Worm (Caenorhabditis elegans) whole organism, L1 larva: ENCODE data around the gene egl-9.

Experiments used
- C04F5.9 ChIP-seq: sonication (generic microtip); optimal IDR thresholded peaks from 2 replicates; lab custom pipeline; 2016; ENCODE audit warnings: missing genetic modification characterization, missing compliant biosample characterization
- C16A3.4 ChIP-seq: fragments of 150-350 bp; optimal IDR thresholded peaks from 2 replicates; lab custom pipeline; 2014; ENCODE audit warnings: missing biosample characterization, missing genetic modification characterization
- F16B12.6 ChIP-seq: fragments of 150-350 bp; optimal IDR thresholded peaks from 2 replicates; lab custom pipeline; 2014; ENCODE audit warnings: missing biosample characterization, missing genetic modification characterization
- alr-1 ChIP-seq: fragments of 200-800 bp; sonication (Bioruptor generic); optimal IDR thresholded peaks from 2 replicates; lab custom pipeline; 2018; ENCODE audit warnings: borderline replicate concordance, mild to moderate bottlenecking, missing genetic modification characterization, missing compliant biosample characterization
- aly-2 ChIP-seq: fragments of 150-350 bp; optimal IDR thresholded peaks from 2 replicates; lab custom pipeline; 2014; ENCODE audit warnings: missing biosample characterization, missing genetic modification characterization
- blmp-1 ChIP-seq: fragments of 150-350 bp; optimal IDR thresholded peaks from 2 replicates; lab custom pipeline; 2014; ENCODE audit warnings: missing biosample characterization, missing genetic modification characterization
- ceh-90 ChIP-seq: sonication (generic microtip); optimal IDR thresholded peaks from 2 replicates; lab custom pipeline; 2016; ENCODE audit warnings: missing genetic modification characterization, missing compliant biosample characterization
- dpl-1 ChIP-seq, 3 experiments: fragments of 150-350 bp in 2 of 3; sonication (generic microtip) in 1 of 3; optimal IDR thresholded peaks; 2 replicates each; lab custom pipeline; 2014 to 2017; ENCODE audit warnings: missing biosample characterization in 3 of 3, missing genetic modification characterization in 3 of 3, missing genetic modification reagents in 3 of 3
- efl-1 ChIP-seq, 4 experiments: fragments of 150-350 bp; optimal IDR thresholded peaks in 3 of 4; peaks in 1 of 4; 1 replicate in 1 of 4; 2 replicates in 3 of 4; lab custom pipeline; 2014; ENCODE audit warnings: missing biosample characterization in 2 of 4, missing genetic modification characterization in 2 of 4, missing genetic modification reagents in 2 of 4
- egl-13 ChIP-seq: sonication (generic microtip); optimal IDR thresholded peaks from 2 replicates; lab custom pipeline; 2016; ENCODE audit warnings: missing genotype, missing genetic modification reagents, missing genetic modification characterization, missing compliant biosample characterization
- egl-27 ChIP-seq, 2 experiments: fragments of 150-350 bp in 1 of 2; sonication (generic microtip); optimal IDR thresholded peaks; 3 replicates each; lab custom pipeline; 2017 to 2018; ENCODE audit warnings: missing biosample characterization in 2 of 2, missing genetic modification characterization in 2 of 2, missing genetic modification reagents in 2 of 2
- elt-2 ChIP-seq: sonication (generic microtip); optimal IDR thresholded peaks from 2 replicates; lab custom pipeline; 2016; ENCODE audit warnings: missing genetic modification characterization, mild to moderate bottlenecking, inconsistent platforms, missing compliant biosample characterization, missing genetic modification reagents
- fkh-4 ChIP-seq: sonication (generic microtip); optimal IDR thresholded peaks from 2 replicates; lab custom pipeline; 2016; ENCODE audit warnings: missing compliant biosample characterization, missing genetic modification characterization, borderline replicate concordance
- fkh-8 ChIP-seq: sonication (generic microtip); optimal IDR thresholded peaks from 2 replicates; lab custom pipeline; 2016; ENCODE audit warnings: mild to moderate bottlenecking, missing genetic modification characterization, missing compliant biosample characterization
- hlh-17 ChIP-seq: fragments of 200-800 bp; sonication (Bioruptor generic); optimal IDR thresholded peaks from 2 replicates; lab custom pipeline; 2018; ENCODE audit warnings: missing genetic modification characterization, mild to moderate bottlenecking, missing compliant biosample characterization, moderate library complexity, borderline replicate concordance
- hlh-4 ChIP-seq: sonication (generic microtip); optimal IDR thresholded peaks from 2 replicates; lab custom pipeline; 2016; ENCODE audit warnings: mild to moderate bottlenecking, missing genetic modification characterization, missing compliant biosample characterization
- hpl-2 ChIP-seq: fragments of 150-350 bp; optimal IDR thresholded peaks from 2 replicates; lab custom pipeline; 2014; ENCODE audit warnings: missing biosample characterization, missing genetic modification reagents, missing genetic modification characterization
- isw-1 ChIP-seq: fragments of 200-800 bp; sonication (Bioruptor generic); IDR thresholded peaks from 2 replicates; pipeline ENCODE4 v1.3.6; 2022; ENCODE audit warnings: missing genetic modification characterization, missing compliant biosample characterization
- jun-1 ChIP-seq: fragments of 150-350 bp; optimal IDR thresholded peaks from 2 replicates; lab custom pipeline; 2014; ENCODE audit warnings: missing biosample characterization, missing genetic modification reagents, missing genetic modification characterization
- lin-13 ChIP-seq: fragments of 150-350 bp; optimal IDR thresholded peaks from 2 replicates; lab custom pipeline; 2014; ENCODE audit warnings: missing biosample characterization, missing genetic modification reagents, missing genetic modification characterization
- lin-14 ChIP-seq: fragments of 200-800 bp; sonication (Bioruptor generic); optimal IDR thresholded peaks from 2 replicates; lab custom pipeline; 2018; ENCODE audit warnings: mild to moderate bottlenecking, missing genetic modification characterization, moderate library complexity, missing compliant biosample characterization
- mab-9 ChIP-seq: fragments of 200-800 bp; sonication (Bioruptor generic); IDR thresholded peaks from 2 replicates; pipeline ENCODE4 v1.3.6; 2022; ENCODE audit warnings: missing genetic modification reagents, missing genetic modification characterization, missing compliant biosample characterization
- mdl-1 ChIP-seq, 2 experiments: fragments of 150-350 bp; optimal IDR thresholded peaks; 2 replicates each; lab custom pipeline; 2014 to 2017; ENCODE audit warnings: missing biosample characterization in 2 of 2, missing genetic modification characterization in 2 of 2, inconsistent platforms in 1 of 2
- nhr-12 ChIP-seq: sonication (generic microtip); optimal IDR thresholded peaks from 2 replicates; lab custom pipeline; 2017; ENCODE audit warnings: missing biosample characterization, missing genetic modification characterization
- nhr-20 ChIP-seq: sonication (generic microtip); optimal IDR thresholded peaks from 2 replicates; lab custom pipeline; 2016; ENCODE audit warnings: mild to moderate bottlenecking, missing genetic modification characterization, missing compliant biosample characterization
- nhr-47 ChIP-seq: sonication (generic microtip); optimal IDR thresholded peaks from 2 replicates; lab custom pipeline; 2016; ENCODE audit warnings: mild to moderate bottlenecking, missing genetic modification characterization, moderate library complexity, missing compliant biosample characterization
- nhr-71 ChIP-seq: sonication (generic microtip); optimal IDR thresholded peaks from 2 replicates; lab custom pipeline; 2016; ENCODE audit warnings: mild to moderate bottlenecking, missing genetic modification characterization, moderate library complexity, missing compliant biosample characterization
- nhr-84 ChIP-seq: sonication (generic microtip); optimal IDR thresholded peaks from 2 replicates; lab custom pipeline; 2017; ENCODE audit warnings: missing biosample characterization, missing genetic modification characterization
- pag-3 ChIP-seq: sonication (generic microtip); optimal IDR thresholded peaks from 2 replicates; lab custom pipeline; 2017; ENCODE audit warnings: missing genetic modification characterization, mild to moderate bottlenecking, missing compliant biosample characterization, antibody characterized with exemption, borderline replicate concordance; ENCODE audit not compliant: insufficient read depth
- pqm-1 ChIP-seq: sonication (generic microtip); optimal IDR thresholded peaks from 3 replicates; lab custom pipeline; 2017; ENCODE audit warnings: missing biosample characterization, missing genetic modification characterization
- rnt-1 ChIP-seq: sonication (generic microtip); optimal IDR thresholded peaks from 2 replicates; lab custom pipeline; 2016; ENCODE audit warnings: mild to moderate bottlenecking, missing genetic modification characterization, moderate library complexity, missing compliant biosample characterization
- snpc-4 ChIP-seq: fragments of 150-350 bp; optimal IDR thresholded peaks from 2 replicates; lab custom pipeline; 2014; ENCODE audit warnings: missing biosample characterization, missing genetic modification characterization
- sup-37 ChIP-seq: fragments of 200-800 bp; sonication (Bioruptor generic); optimal IDR thresholded peaks from 2 replicates; lab custom pipeline; 2018; ENCODE audit warnings: mild to moderate bottlenecking, missing genetic modification characterization, missing compliant biosample characterization
- unc-86 ChIP-seq: sonication (generic microtip); optimal IDR thresholded peaks from 2 replicates; lab custom pipeline; 2016; ENCODE audit warnings: missing genetic modification characterization, missing compliant biosample characterization
- unc-98 ChIP-seq: fragments of 200-800 bp; sonication (Bioruptor generic); IDR thresholded peaks from 2 replicates; pipeline ENCODE4 v1.3.6; 2022; ENCODE audit warnings: missing genetic modification characterization, missing compliant biosample characterization
- vab-15 ChIP-seq: sonication (generic microtip); optimal IDR thresholded peaks from 2 replicates; lab custom pipeline; 2017; ENCODE audit warnings: missing genotype, mild to moderate bottlenecking, missing genetic modification characterization, missing compliant biosample characterization
- xbp-1 ChIP-seq: sonication (generic microtip); optimal IDR thresholded peaks from 2 replicates; lab custom pipeline; 2016; ENCODE audit warnings: missing genetic modification characterization, missing compliant biosample characterization
- zip-4 ChIP-seq: fragments of 200-800 bp; sonication (Bioruptor generic); optimal IDR thresholded peaks from 2 replicates; lab custom pipeline; 2018; ENCODE audit warnings: mild to moderate bottlenecking, missing genetic modification characterization, moderate library complexity, missing compliant biosample characterization
- ztf-11 ChIP-seq, 2 experiments: sonication (generic microtip); optimal IDR thresholded peaks; 2 replicates each; lab custom pipeline; 2016 to 2017; ENCODE audit warnings: missing genetic modification characterization in 2 of 2, missing biosample characterization in 1 of 2, missing compliant biosample characterization in 1 of 2

egl-9 gene

ce11 chrV:10467659-10468058 lies 658 bp upstream of the egl-9 start:
- TF ChIP-seq alr-1 (tag; lab: Kevin White, UChicago) (no peak), snpc-4 (tag; lab: Kevin White, UChicago) (no peak), isw-1 (GFP tag; lab: Robert Waterston, UW) (no peak), egl-27 (tag; optimal IDR thresholded peaks at IDR 0.05; lab: Kevin White, UChicago) (no peak), mdl-1 (tag; optimal IDR thresholded peaks at IDR 0.05; lab: Kevin White, UChicago) (no peak), ceh-90 (tag; lab: Kevin White, UChicago) (no peak), C04F5.9 (no peak), vab-15 (tag; lab: Kevin White, UChicago) (no peak)

ce11 chrV:10468709-10469108 lies 392 bp downstream of the egl-9 start:
- no peak for TF ChIP-seq hlh-4 (tag; lab: Kevin White, UChicago)
- TF ChIP-seq ceh-90 (tag; lab: Kevin White, UChicago): no peak
- no peak for TF ChIP-seq mab-9 (GFP tag; lab: Robert Waterston, UW)
- no peak for TF ChIP-seq aly-2
- no peak for TF ChIP-seq vab-15 (tag; lab: Kevin White, UChicago)
- TF ChIP-seq F16B12.6 (tag; lab: Kevin White, UChicago): no peak
- TF ChIP-seq elt-2: no peak

ce11 chrV:10469845-10470244 lies 1.5 kb downstream of the egl-9 start:
- no peak for TF ChIP-seq jun-1 (tag; lab: Kevin White, UChicago)
- no peak for TF ChIP-seq blmp-1 (tag; lab: Kevin White, UChicago)
- no peak for TF ChIP-seq xbp-1 (tag; lab: Kevin White, UChicago)
- no peak for TF ChIP-seq efl-1 (optimal IDR thresholded peaks at IDR 0.05; lab: Kevin White, UChicago)
- TF ChIP-seq efl-1 (GFP tag; optimal IDR thresholded peaks at IDR 0.05 in 1 of 2; lab: Kevin White, UChicago): peak in 1 of 2 experiments; percentile 71
- peak; percentile 12 for TF ChIP-seq fkh-8 (tag; lab: Kevin White, UChicago)
- TF ChIP-seq aly-2: no peak
- no peak for TF ChIP-seq nhr-84 (tag; lab: Kevin White, UChicago)
- TF ChIP-seq egl-27 (tag; optimal IDR thresholded peaks at IDR 0.05; lab: Kevin White, UChicago): no peak

- no peak for TF ChIP-seq mab-9 (GFP tag; lab: Robert Waterston, UW)
- no peak for TF ChIP-seq nhr-12 (tag; lab: Kevin White, UChicago)
- TF ChIP-seq hlh-17: no peak
- TF ChIP-seq lin-13 (GFP tag; lab: Kevin White, UChicago): no peak
- TF ChIP-seq jun-1 (tag; lab: Kevin White, UChicago): no peak
- TF ChIP-seq nhr-71: no peak
- no peak for TF ChIP-seq pqm-1 (tag; lab: Kevin White, UChicago)
- no peak for TF ChIP-seq zip-4 (GFP tag; lab: Kevin White, UChicago)
- TF ChIP-seq unc-86: no peak
- no peak for TF ChIP-seq unc-98 (GFP tag; lab: Robert Waterston, UW)
- TF ChIP-seq hlh-4 (tag; lab: Kevin White, UChicago): no peak
- no peak for TF ChIP-seq elt-2
- TF ChIP-seq nhr-20 (tag; lab: Kevin White, UChicago): no peak
- TF ChIP-seq dpl-1 (GFP tag; optimal IDR thresholded peaks at IDR 0.05; lab: Kevin White, UChicago): no peak
Observed at ce11 chrV:10471007-10471406, 2.7 kb downstream of the egl-9 start.

ce11 chrV:10472901-10473774 lies 4.8 kb downstream of the egl-9 start:
- TF ChIP-seq ztf-11 (tag; optimal IDR thresholded peaks at IDR 0.05; lab: Kevin White, UChicago) (no peak), nhr-47 (tag; lab: Kevin White, UChicago) (no peak), pag-3 (tag; lab: Kevin White, UChicago) (no peak), C16A3.4 (tag; lab: Kevin White, UChicago) (no peak), lin-14 (GFP tag; lab: Kevin White, UChicago) (no peak), hpl-2 (no peak), sup-37 (GFP tag; lab: Kevin White, UChicago) (no peak), unc-98 (GFP tag; lab: Robert Waterston, UW) (no peak), efl-1 (optimal IDR thresholded peaks at IDR 0.05; lab: Kevin White, UChicago) (no peak), efl-1 (GFP tag; optimal IDR thresholded peaks at IDR 0.05 in 1 of 2; lab: Kevin White, UChicago) (peak in 1 of 2 experiments; percentile 85), fkh-4 (tag; lab: Kevin White, UChicago) (no peak), egl-13 (tag; lab: Kevin White, UChicago) (no peak), rnt-1 (tag; lab: Kevin White, UChicago) (peak; percentile 9)
